Worm (Caenorhabditis elegans): ENCODE data around the gene rnp-1.

- TF ChIP-seq lin-39 (tag; optimal IDR thresholded peaks at IDR 0.05): no peak
- no peak for TF ChIP-seq tbx-2 (tag; optimal IDR thresholded peaks at IDR 0.05)
- TF ChIP-seq lin-15B (tag; optimal IDR thresholded peaks at IDR 0.05): peak; percentile 4
- TF ChIP-seq zag-1 (tag; optimal IDR thresholded peaks at IDR 0.05): no peak
Observed at ce11 chrV:12184308-12184999, 7.6 kb upstream of the rnp-1 start, which contains the start of gene srd-4.

Measured in whole organism, L3 larva.